Worm (Caenorhabditis elegans) whole organism, L1 larva: Measurements from ENCODE around the gene idpc-1.

Experiments
- nhr-77 ChIP-seq: fragments of 150-350 bp; optimal IDR thresholded peaks from 2 replicates; lab custom pipeline; 2014; ENCODE audit warnings: missing biosample characterization, missing genetic modification characterization
- nhr-84 ChIP-seq: sonication (generic microtip); optimal IDR thresholded peaks from 2 replicates; lab custom pipeline; 2017; ENCODE audit warnings: missing biosample characterization, missing genetic modification characterization
- pag-3 ChIP-seq: sonication (generic microtip); optimal IDR thresholded peaks from 2 replicates; lab custom pipeline; 2017; ENCODE audit warnings: missing genetic modification characterization, mild to moderate bottlenecking, missing compliant biosample characterization, antibody characterized with exemption, borderline replicate concordance; ENCODE audit not compliant: insufficient read depth
- pqm-1 ChIP-seq: sonication (generic microtip); optimal IDR thresholded peaks from 3 replicates; lab custom pipeline; 2017; ENCODE audit warnings: missing biosample characterization, missing genetic modification characterization
- unc-98 ChIP-seq: fragments of 200-800 bp; sonication (Bioruptor generic); IDR thresholded peaks from 2 replicates; pipeline ENCODE4 v1.3.6; 2022; ENCODE audit warnings: missing genetic modification characterization, missing compliant biosample characterization
- ztf-11 ChIP-seq, 2 experiments: sonication (generic microtip); optimal IDR thresholded peaks; 2 replicates each; lab custom pipeline; 2016 to 2017; ENCODE audit warnings: missing genetic modification characterization in 2 of 2, missing biosample characterization in 1 of 2, missing compliant biosample characterization in 1 of 2

DNA sequence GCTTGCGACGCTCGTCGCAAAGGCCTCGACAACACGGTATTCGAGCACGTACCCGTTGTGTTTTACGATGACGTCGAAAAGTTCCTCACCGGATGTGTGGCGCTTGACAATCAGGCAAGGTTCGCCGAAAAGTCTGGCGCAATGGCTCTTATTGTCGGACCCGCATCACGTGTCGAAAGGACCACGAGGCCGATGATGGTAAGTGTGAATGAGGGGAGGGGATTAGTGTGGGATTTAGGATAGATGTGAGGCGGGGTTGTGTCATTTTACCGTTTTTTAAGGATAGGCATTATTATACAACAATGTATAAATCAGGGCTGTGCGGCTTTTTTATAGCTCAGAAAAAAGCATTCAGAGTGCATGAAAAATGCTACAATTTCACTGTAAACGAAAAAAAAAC, 32.8 kb downstream of the idpc-1 start:
- TF ChIP-seq pqm-1 (tag; lab: Kevin White, UChicago) (no peak), unc-98 (GFP tag; lab: Robert Waterston, UW) (no peak), nhr-77 (tag; lab: Kevin White, UChicago) (no peak), pag-3 (no peak), nhr-84 (tag; lab: Kevin White, UChicago) (no peak), ztf-11 (tag; optimal IDR thresholded peaks at IDR 0.05; lab: Kevin White, UChicago) (no peak)
